Fruit fly (Drosophila melanogaster) whole organism: ENCODE results near the gene CG6418.

ENCODE experiments used
- CG8478 ChIP-seq: fragments of >200 bp; optimal IDR thresholded peaks from 2 replicates; lab custom pipeline; 2018; ENCODE audit warnings: inconsistent platforms
- Dll ChIP-seq: fragments of >200 bp; optimal IDR thresholded peaks from 2 replicates; lab custom pipeline; 2017
- pan ChIP-seq: fragments of >200 bp; optimal IDR thresholded peaks from 2 replicates; lab custom pipeline; 2017
- psq ChIP-seq: fragments of >200 bp; optimal IDR thresholded peaks from 2 replicates; lab custom pipeline; 2017
- usp ChIP-seq: fragments of >200 bp; optimal IDR thresholded peaks from 2 replicates; lab custom pipeline; 2017; ENCODE audit warnings: missing biosample characterization, missing genetic modification characterization, mixed read lengths

DNA sequence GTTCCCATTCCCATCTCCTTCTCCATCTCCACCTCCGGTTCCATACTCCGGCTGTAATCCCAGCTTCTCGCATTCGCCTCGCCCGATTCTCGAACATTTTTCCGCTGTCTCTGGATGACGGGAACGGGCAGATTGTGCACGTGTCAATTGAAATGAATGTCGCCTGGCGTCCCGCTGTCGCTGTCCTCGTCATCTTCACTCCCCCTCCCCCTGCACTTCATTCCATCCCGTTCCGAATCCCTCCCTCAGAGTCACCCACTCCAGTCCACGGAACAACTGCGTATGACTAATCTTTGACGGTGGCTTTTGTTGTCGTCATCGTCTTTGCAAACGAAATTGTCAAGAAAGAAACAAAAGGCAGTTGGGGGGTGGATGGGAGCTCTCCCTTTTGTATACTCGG is 36.9 kb downstream of the CG6418 start:
- no peak for TF ChIP-seq CG8478 (lab: Kevin White, UChicago)
- TF ChIP-seq pan (lab: Kevin White, UChicago) = no peak
- TF ChIP-seq Dll (lab: Kevin White, UChicago) = no peak
- TF ChIP-seq psq (lab: Kevin White, UChicago) = no peak
- TF ChIP-seq usp (GFP tag; lab: Kevin White, UChicago) = no peak
